Fruit fly (Drosophila melanogaster) whole organism, embryonic: ENCODE data around the gene yellow-f2.

Experiments
- Bteb2 ChIP-seq: fragments of 200-800 bp; sonication (Bioruptor generic); optimal IDR thresholded peaks from 2 replicates; lab custom pipeline; 2016; ENCODE audit warnings: missing biosample characterization, missing genetic modification characterization
- CG10274 ChIP-seq: fragments of 200-800 bp; sonication (Bioruptor generic); optimal IDR thresholded peaks from 3 replicates; lab custom pipeline; 2017; ENCODE audit warnings: missing biosample characterization, mild to moderate bottlenecking, missing genetic modification characterization
- CG1647 ChIP-seq: fragments of 200-800 bp; sonication (Bioruptor generic); optimal IDR thresholded peaks from 3 replicates; lab custom pipeline; 2016; ENCODE audit warnings: missing biosample characterization, missing genetic modification characterization
- CG16815 ChIP-seq: fragments of 200-800 bp; sonication (Bioruptor generic); optimal IDR thresholded peaks from 3 replicates; lab custom pipeline; 2017; ENCODE audit warnings: missing biosample characterization, mild to moderate bottlenecking, missing genetic modification characterization
- CG17186 ChIP-seq: fragments of 200-800 bp; sonication (Bioruptor generic); optimal IDR thresholded peaks from 3 replicates; lab custom pipeline; 2017; ENCODE audit warnings: missing biosample characterization, missing genetic modification reagents, missing genetic modification characterization
- CG17359 ChIP-seq: fragments of 200-800 bp; sonication (Bioruptor generic); optimal IDR thresholded peaks from 3 replicates; lab custom pipeline; 2018; ENCODE audit warnings: missing biosample characterization, mild to moderate bottlenecking, missing genetic modification characterization, moderate library complexity
- CG17612 ChIP-seq: fragments of 200-800 bp; sonication (Bioruptor generic); IDR thresholded peaks from 2 replicates; pipeline ENCODE4 v1.3.6; 2022; ENCODE audit warnings: missing biosample characterization, missing genetic modification characterization
- CG18599 ChIP-seq: fragments of 200-800 bp; sonication (Bioruptor generic); optimal IDR thresholded peaks from 3 replicates; lab custom pipeline; 2017; ENCODE audit warnings: missing biosample characterization, missing genetic modification characterization, mild to moderate bottlenecking, moderate library complexity, missing genetic modification reagents
- CG2120 ChIP-seq: fragments of 200-800 bp; sonication (Bioruptor generic); optimal IDR thresholded peaks from 3 replicates; lab custom pipeline; 2016; ENCODE audit warnings: missing biosample characterization, missing genetic modification characterization
- CG2678 ChIP-seq: fragments of 200-800 bp; sonication (Bioruptor generic); optimal IDR thresholded peaks from 3 replicates; lab custom pipeline; 2019; ENCODE audit warnings: missing biosample characterization, mild to moderate bottlenecking, missing genetic modification characterization, moderate library complexity
- CG2889 ChIP-seq: fragments of 200-800 bp; sonication (Bioruptor generic); IDR thresholded peaks from 3 replicates; pipeline ENCODE4 v1.3.6; 2022; ENCODE audit warnings: missing biosample characterization, missing genetic modification characterization
- CG30431 ChIP-seq: fragments of 200-800 bp; sonication (Bioruptor generic); optimal IDR thresholded peaks from 2 replicates; lab custom pipeline; 2017; ENCODE audit warnings: missing biosample characterization, missing genetic modification characterization
- CG3065 ChIP-seq: fragments of 200-800 bp; sonication (Bioruptor generic); optimal IDR thresholded peaks from 2 replicates; lab custom pipeline; 2016; ENCODE audit warnings: missing biosample characterization, missing genetic modification characterization
- CG32772 ChIP-seq: fragments of 200-800 bp; sonication (Bioruptor generic); IDR thresholded peaks from 2 replicates; pipeline ENCODE4 v1.3.6; 2022; ENCODE audit warnings: missing biosample characterization, missing genetic modification characterization
- CG3838 ChIP-seq: fragments of 200-800 bp; sonication (Bioruptor generic); optimal IDR thresholded peaks from 3 replicates; lab custom pipeline; 2016; ENCODE audit warnings: missing biosample characterization, missing genetic modification characterization
- CG3847 ChIP-seq: fragments of 200-800 bp; sonication (Bioruptor generic); IDR thresholded peaks from 2 replicates; pipeline ENCODE4 v1.3.6; 2022; ENCODE audit warnings: missing biosample characterization, missing genetic modification characterization
- CG6683 ChIP-seq: fragments of 200-800 bp; sonication (Bioruptor generic); optimal IDR thresholded peaks from 2 replicates; lab custom pipeline; 2017; ENCODE audit warnings: missing biosample characterization, mild to moderate bottlenecking, missing genetic modification characterization, missing genetic modification reagents
- CG6689 ChIP-seq: fragments of 200-800 bp; sonication (Bioruptor generic); IDR thresholded peaks from 2 replicates; pipeline ENCODE4 v1.3.6; 2022; ENCODE audit warnings: missing biosample characterization, missing genetic modification characterization
- CG6854 ChIP-seq: fragments of 200-800 bp; sonication (Bioruptor generic); optimal IDR thresholded peaks from 3 replicates; lab custom pipeline; 2017; ENCODE audit warnings: missing biosample characterization, mild to moderate bottlenecking, missing genetic modification characterization
- CG7271 ChIP-seq: fragments of 200-800 bp; sonication (Bioruptor generic); optimal IDR thresholded peaks from 2 replicates; lab custom pipeline; 2018; ENCODE audit warnings: missing biosample characterization, mild to moderate bottlenecking, missing genetic modification characterization, moderate library complexity
- CG7963 ChIP-seq: fragments of 200-800 bp; sonication (Bioruptor generic); IDR thresholded peaks from 3 replicates; pipeline ENCODE4 v1.3.6; 2022; ENCODE audit warnings: missing biosample characterization, missing genetic modification characterization; ENCODE audit not compliant: partially characterized antibody
- CG8089 ChIP-seq: fragments of 200-800 bp; sonication (Bioruptor generic); optimal IDR thresholded peaks from 3 replicates; lab custom pipeline; 2016; ENCODE audit warnings: missing biosample characterization, missing genetic modification characterization
- D19A ChIP-seq: fragments of 200-800 bp; optimal IDR thresholded peaks from 3 replicates; lab custom pipeline; 2019; ENCODE audit warnings: missing biosample characterization, mild to moderate bottlenecking, missing genetic modification characterization, moderate library complexity
- Dad ChIP-seq: fragments of 200-800 bp; sonication (Bioruptor generic); optimal IDR thresholded peaks from 3 replicates; lab custom pipeline; 2016; ENCODE audit warnings: missing biosample characterization, missing genetic modification characterization
- Dek ChIP-seq: fragments of 200-800 bp; sonication (Bioruptor generic); optimal IDR thresholded peaks from 3 replicates; lab custom pipeline; 2019; ENCODE audit warnings: missing biosample characterization, mild to moderate bottlenecking, missing genetic modification characterization, moderate library complexity
- Doc3 ChIP-seq: fragments of 200-800 bp; sonication (Bioruptor generic); IDR thresholded peaks from 3 replicates; pipeline ENCODE4 v1.3.6; 2022; ENCODE audit warnings: missing biosample characterization, missing genetic modification characterization; ENCODE audit not compliant: partially characterized antibody
- E2f1 ChIP-seq: fragments of 200-800 bp; sonication (Bioruptor generic); IDR thresholded peaks from 2 replicates; pipeline ENCODE4 v1.3.6; 2022; ENCODE audit warnings: missing biosample characterization, missing genetic modification characterization
- Hmr ChIP-seq: fragments of 200-800 bp; sonication (Bioruptor generic); optimal IDR thresholded peaks from 3 replicates; lab custom pipeline; 2017; ENCODE audit warnings: mild to moderate bottlenecking, missing biosample characterization, missing genetic modification reagents, missing genetic modification characterization
- Hr51 ChIP-seq, 2 experiments: fragments of 200-800 bp; sonication (Bioruptor generic); optimal IDR thresholded peaks; 2 replicates in 1 of 2; 3 replicates in 1 of 2; lab custom pipeline; 2016 to 2018; ENCODE audit warnings: missing biosample characterization in 2 of 2, missing genetic modification characterization in 2 of 2, mild to moderate bottlenecking in 1 of 2, moderate library complexity in 1 of 2
- Lim3 ChIP-seq: fragments of 200-800 bp; sonication (Bioruptor generic); IDR thresholded peaks from 2 replicates; pipeline ENCODE4 v1.3.6; 2022; ENCODE audit warnings: missing biosample characterization, missing genetic modification characterization
- Lpt ChIP-seq: fragments of >200 bp; optimal IDR thresholded peaks from 2 replicates; lab custom pipeline; 2018; ENCODE audit warnings: missing biosample characterization, missing genetic modification characterization
- MESR4 ChIP-seq: fragments of 200-800 bp; sonication (Bioruptor generic); optimal IDR thresholded peaks from 2 replicates; lab custom pipeline; 2018; ENCODE audit warnings: missing biosample characterization, mild to moderate bottlenecking, missing genetic modification characterization, moderate library complexity
- Poxn ChIP-seq: fragments of 200-800 bp; sonication (Bioruptor generic); IDR thresholded peaks from 2 replicates; pipeline ENCODE4 v1.3.6; 2022; ENCODE audit warnings: missing biosample characterization, missing genetic modification characterization
- Sox102F ChIP-seq: fragments of 200-800 bp; sonication (Bioruptor generic); optimal IDR thresholded peaks from 2 replicates; lab custom pipeline; 2018; ENCODE audit warnings: missing biosample characterization, mild to moderate bottlenecking, missing genetic modification characterization, moderate library complexity
- Xrp1 ChIP-seq: fragments of 200-800 bp; sonication (Bioruptor generic); IDR thresholded peaks from 2 replicates; pipeline ENCODE4 v1.3.6; 2022; ENCODE audit warnings: missing biosample characterization, missing genetic modification characterization
- bsh ChIP-seq, 2 experiments: fragments of 200-800 bp; sonication (Bioruptor generic); optimal IDR thresholded peaks; 2 replicates each; lab custom pipeline; 2017 to 2018; ENCODE audit warnings: mild to moderate bottlenecking in 2 of 2, missing biosample characterization in 2 of 2, missing genetic modification characterization in 2 of 2, moderate library complexity in 1 of 2
- cas ChIP-seq: fragments of 200-800 bp; sonication (Bioruptor generic); IDR thresholded peaks from 2 replicates; pipeline ENCODE4 v1.3.6; 2022; ENCODE audit warnings: missing biosample characterization, missing genetic modification characterization
- corto ChIP-seq: fragments of 200-800 bp; sonication (Bioruptor generic); optimal IDR thresholded peaks from 2 replicates; lab custom pipeline; 2016; ENCODE audit warnings: missing biosample characterization, mild to moderate bottlenecking, missing genetic modification characterization, moderate library complexity
- danr ChIP-seq: fragments of 200-800 bp; sonication (Bioruptor generic); IDR thresholded peaks from 2 replicates; pipeline ENCODE4 v1.3.6; 2022; ENCODE audit warnings: missing biosample characterization, missing genetic modification characterization
- disco-r ChIP-seq: fragments of 200-800 bp; sonication (Bioruptor generic); optimal IDR thresholded peaks from 2 replicates; lab custom pipeline; 2016; ENCODE audit warnings: missing biosample characterization, missing genetic modification characterization
- ems ChIP-seq: fragments of 200-800 bp; sonication (Bioruptor generic); optimal IDR thresholded peaks from 3 replicates; lab custom pipeline; 2016; ENCODE audit warnings: missing biosample characterization, missing genetic modification characterization
- fd102C ChIP-seq: fragments of 200-800 bp; sonication (Bioruptor generic); optimal IDR thresholded peaks from 2 replicates; lab custom pipeline; 2018; ENCODE audit warnings: missing biosample characterization, mild to moderate bottlenecking, missing genetic modification characterization, moderate library complexity
- fd64A ChIP-seq: fragments of 200-800 bp; sonication (Bioruptor generic); optimal IDR thresholded peaks from 3 replicates; lab custom pipeline; 2018; ENCODE audit warnings: missing biosample characterization, mild to moderate bottlenecking, missing genetic modification characterization
- gro ChIP-seq: fragments of 200-800 bp; sonication (Bioruptor generic); optimal IDR thresholded peaks from 2 replicates; lab custom pipeline; 2016; ENCODE audit warnings: missing biosample characterization, missing genetic modification characterization
- her ChIP-seq: fragments of 200-800 bp; sonication (Bioruptor generic); optimal IDR thresholded peaks from 2 replicates; lab custom pipeline; 2016; ENCODE audit warnings: missing biosample characterization, missing genetic modification characterization
- hth ChIP-seq: fragments of >200 bp; optimal IDR thresholded peaks from 2 replicates; lab custom pipeline; 2017; ENCODE audit warnings: inconsistent platforms
- kay ChIP-seq: fragments of 200-800 bp; sonication (Bioruptor generic); optimal IDR thresholded peaks from 2 replicates; lab custom pipeline; 2016; ENCODE audit warnings: missing biosample characterization, missing genetic modification characterization
- salm ChIP-seq: fragments of 200-800 bp; sonication (Bioruptor generic); optimal IDR thresholded peaks from 2 replicates; lab custom pipeline; 2018; ENCODE audit warnings: missing biosample characterization, mild to moderate bottlenecking, missing genetic modification characterization
- sens-2 ChIP-seq: fragments of 200-800 bp; sonication (Bioruptor generic); IDR thresholded peaks from 2 replicates; pipeline ENCODE4 v1.3.6; 2022; ENCODE audit warnings: missing biosample characterization, missing genetic modification characterization

The yellow-f2 gene

dm6 chr3R:12982167-12982981 lies 12.6 kb downstream of the yellow-f2 start (continued):
- TF ChIP-seq CG18599 (GFP tag; lab: Kevin White, UChicago) (peak; percentile 81), CG17612 (GFP tag; lab: Robert Waterston, UW) (0 out of 2 replicates have a peak, but pooled peaks have one; percentile 26), CG2889 (GFP tag; lab: Robert Waterston, UW) (peak; percentile 76), Bteb2 (GFP tag; lab: Kevin White, UChicago) (no peak), CG8089 (GFP tag; lab: Kevin White, UChicago) (no peak), CG17186 (GFP tag; lab: Kevin White, UChicago) (no peak), her (GFP tag; lab: Kevin White, UChicago) (no peak), Lim3 (GFP tag; lab: Robert Waterston, UW) (no peak), Dad (GFP tag; lab: Kevin White, UChicago) (no peak), sens-2 (GFP tag; lab: Robert Waterston, UW) (0 out of 2 replicates have a peak, but pooled peaks have one; percentile 7), danr (GFP tag; lab: Robert Waterston, UW) (no peak), CG2678 (tag; lab: Kevin White, UChicago) (peak; percentile 89), ems (GFP tag; lab: Kevin White, UChicago) (no peak), CG17359 (tag; lab: Kevin White, UChicago) (peak; percentile 65), gro (GFP tag; lab: Kevin White, UChicago) (no peak), CG3065 (GFP tag; lab: Kevin White, UChicago) (no peak), CG3847 (GFP tag; lab: Robert Waterston, UW) (peak; percentile 63), Hr51 (GFP tag; optimal IDR thresholded peaks at IDR 0.05; lab: Kevin White, UChicago) (peak in 1 of 2 experiments; percentile 83), Dek (tag; lab: Kevin White, UChicago) (peak; percentile 82), CG6683 (GFP tag; lab: Kevin White, UChicago) (peak; percentile 6), CG3838 (GFP tag; lab: Kevin White, UChicago) (no peak), CG30431 (GFP tag; lab: Kevin White, UChicago) (peak; percentile 28), fd64A (no peak), CG32772 (GFP tag; lab: Robert Waterston, UW) (peak; percentile 66), Poxn (GFP tag; lab: Robert Waterston, UW) (0 out of 2 replicates have a peak, but pooled peaks have one; percentile 6), CG6854 (GFP tag; lab: Kevin White, UChicago) (peak; percentile 67), E2f1 (GFP tag; lab: Robert Waterston, UW) (peak; percentile 56; the same call in 1 of the 2 replicates), fd102C (no peak), bsh (GFP tag; optimal IDR thresholded peaks at IDR 0.05; lab: Kevin White, UChicago) (peak; percentile 23 to 67), Sox102F (GFP tag; lab: Kevin White, UChicago) (peak; percentile 75), CG1647 (GFP tag; lab: Kevin White, UChicago) (no peak), Hmr (GFP tag; lab: Kevin White, UChicago) (peak; percentile 84), D19A (tag; lab: Kevin White, UChicago) (peak; percentile 54), kay (GFP tag; lab: Kevin White, UChicago) (peak; percentile 25), CG7271 (tag; lab: Kevin White, UChicago) (no peak), CG10274 (GFP tag; lab: Kevin White, UChicago) (no peak), hth (lab: Kevin White, UChicago) (no peak), CG2120 (GFP tag; lab: Kevin White, UChicago) (peak; percentile 83), Xrp1 (peak; percentile 58; the same call in 1 of the 2 replicates), salm (no peak), CG7963 (GFP tag; lab: Robert Waterston, UW) (no peak), cas (GFP tag; lab: Robert Waterston, UW) (0 out of 2 replicates have a peak, but pooled peaks have one; percentile 10), CG6689 (GFP tag; lab: Robert Waterston, UW) (peak; percentile 45), disco-r (GFP tag; lab: Kevin White, UChicago) (peak; percentile 12), Doc3 (GFP tag; lab: Robert Waterston, UW) (no peak), Lpt (GFP tag; lab: Kevin White, UChicago) (no peak), CG16815 (GFP tag; lab: Kevin White, UChicago) (peak; percentile 63), MESR4 (GFP tag; lab: Kevin White, UChicago) (peak; percentile 10), corto (GFP tag; lab: Kevin White, UChicago) (peak; percentile 10)
